Worm (Caenorhabditis elegans) whole organism, L2 larva: ENCODE data around the gene R09H10.5.

Source experiments
- C34F6.9 ChIP-seq: fragments of 150-350 bp; optimal IDR thresholded peaks from 2 replicates; lab custom pipeline; 2014; ENCODE audit warnings: missing biosample characterization, missing genetic modification characterization
- F13H6.1 ChIP-seq: sonication (generic microtip); optimal IDR thresholded peaks from 2 replicates; lab custom pipeline; 2016; ENCODE audit warnings: missing genetic modification characterization, missing compliant biosample characterization
- R02D3.7 ChIP-seq: fragments of 150-350 bp; optimal IDR thresholded peaks from 2 replicates; lab custom pipeline; 2014; ENCODE audit warnings: missing biosample characterization, missing genetic modification characterization
- ZK546.5 ChIP-seq: sonication (generic microtip); optimal IDR thresholded peaks from 2 replicates; lab custom pipeline; 2017; ENCODE audit warnings: missing biosample characterization, missing genetic modification characterization
- alr-1 ChIP-seq: fragments of 150-350 bp; optimal IDR thresholded peaks from 2 replicates; lab custom pipeline; 2014; ENCODE audit warnings: missing biosample characterization, missing genetic modification characterization
- aly-2 ChIP-seq: fragments of 150-350 bp; optimal IDR thresholded peaks from 2 replicates; lab custom pipeline; 2014; ENCODE audit warnings: missing biosample characterization, missing genetic modification characterization
- ama-1 ChIP-seq: fragments of 150-350 bp; optimal IDR thresholded peaks from 2 replicates; lab custom pipeline; 2018; ENCODE audit warnings: inconsistent platforms
- blmp-1 ChIP-seq: sonication (generic microtip); optimal IDR thresholded peaks from 2 replicates; lab custom pipeline; 2017; ENCODE audit warnings: missing genetic modification characterization, mild to moderate bottlenecking, missing compliant biosample characterization, antibody characterized with exemption, moderate library complexity; ENCODE audit not compliant: insufficient read depth
- ceh-16 ChIP-seq: fragments of 150-350 bp; optimal IDR thresholded peaks from 2 replicates; lab custom pipeline; 2014; ENCODE audit warnings: missing biosample characterization, missing genetic modification characterization
- ceh-82 ChIP-seq: fragments of 150-350 bp; optimal IDR thresholded peaks from 2 replicates; lab custom pipeline; 2014; ENCODE audit warnings: missing biosample characterization, missing genetic modification characterization
- dmd-4 ChIP-seq: sonication (generic microtip); optimal IDR thresholded peaks from 2 replicates; lab custom pipeline; 2017; ENCODE audit warnings: missing biosample characterization, missing genetic modification characterization
- egl-27 ChIP-seq: sonication (generic microtip); optimal IDR thresholded peaks from 3 replicates; lab custom pipeline; 2017; ENCODE audit warnings: missing biosample characterization, missing genetic modification reagents, missing genetic modification characterization
- elt-1 ChIP-seq: fragments of 150-350 bp; optimal IDR thresholded peaks from 2 replicates; lab custom pipeline; 2014; ENCODE audit warnings: missing biosample characterization, missing genetic modification characterization
- elt-3 ChIP-seq: sonication (generic microtip); optimal IDR thresholded peaks from 2 replicates; lab custom pipeline; 2017; ENCODE audit warnings: missing biosample characterization, missing genetic modification characterization
- fos-1 ChIP-seq: fragments of 150-350 bp; optimal IDR thresholded peaks from 2 replicates; lab custom pipeline; 2014; ENCODE audit warnings: missing biosample characterization, missing genetic modification characterization
- gmeb-1 ChIP-seq: fragments of 150-350 bp; optimal IDR thresholded peaks from 2 replicates; lab custom pipeline; 2014; ENCODE audit warnings: missing biosample characterization, missing genetic modification characterization
- lin-11 ChIP-seq: fragments of 150-350 bp; sonication (generic microtip); optimal IDR thresholded peaks from 2 replicates; lab custom pipeline; 2014; ENCODE audit warnings: missing biosample characterization, missing genetic modification characterization, inconsistent platforms, mixed read lengths
- lin-13 ChIP-seq: fragments of 150-350 bp; optimal IDR thresholded peaks from 2 replicates; lab custom pipeline; 2014; ENCODE audit warnings: missing biosample characterization, missing genetic modification reagents, missing genetic modification characterization
- lsy-2 ChIP-seq, 2 experiments: fragments of 150-350 bp in 1 of 2; sonication (generic microtip) in 1 of 2; optimal IDR thresholded peaks; 2 replicates each; lab custom pipeline; 2014 to 2017; ENCODE audit warnings: missing biosample characterization in 2 of 2, missing genetic modification characterization in 2 of 2
- mbf-1 ChIP-seq: sonication (generic microtip); optimal IDR thresholded peaks from 2 replicates; lab custom pipeline; 2017; ENCODE audit warnings: missing biosample characterization, missing genetic modification characterization
- mdl-1 ChIP-seq, 2 experiments: fragments of 150-350 bp in 1 of 2; sonication (generic microtip) in 1 of 2; optimal IDR thresholded peaks; 2 replicates each; lab custom pipeline; 2017; ENCODE audit warnings: missing biosample characterization in 2 of 2, missing genetic modification characterization in 2 of 2
- nhr-10 ChIP-seq: sonication (generic microtip); optimal IDR thresholded peaks from 2 replicates; lab custom pipeline; 2017; ENCODE audit warnings: missing biosample characterization, missing genetic modification characterization
- nhr-129 ChIP-seq: fragments of 150-350 bp; optimal IDR thresholded peaks from 2 replicates; lab custom pipeline; 2014; ENCODE audit warnings: missing biosample characterization, missing genetic modification characterization
- nhr-21 ChIP-seq: fragments of 150-350 bp; optimal IDR thresholded peaks from 2 replicates; lab custom pipeline; 2014; ENCODE audit warnings: missing biosample characterization, missing genetic modification characterization
- nhr-23 ChIP-seq: fragments of 150-350 bp; optimal IDR thresholded peaks from 2 replicates; lab custom pipeline; 2014; ENCODE audit warnings: missing biosample characterization, missing genetic modification reagents, missing genetic modification characterization
- nhr-237 ChIP-seq: fragments of 150-350 bp; optimal IDR thresholded peaks from 2 replicates; lab custom pipeline; 2014; ENCODE audit warnings: missing biosample characterization, missing genetic modification characterization
- nhr-25 ChIP-seq: fragments of 150-350 bp; sonication (generic microtip); optimal IDR thresholded peaks from 3 replicates; lab custom pipeline; 2014; ENCODE audit warnings: missing biosample characterization, missing genetic modification characterization
- nhr-6 ChIP-seq: fragments of 150-350 bp; optimal IDR thresholded peaks from 2 replicates; lab custom pipeline; 2014; ENCODE audit warnings: missing biosample characterization, missing genetic modification characterization
- nhr-77 ChIP-seq: fragments of 150-350 bp; optimal IDR thresholded peaks from 2 replicates; lab custom pipeline; 2014; ENCODE audit warnings: missing biosample characterization, missing genetic modification characterization
- sma-9 ChIP-seq, 2 experiments: fragments of 150-350 bp in 1 of 2; sonication (generic microtip) in 1 of 2; optimal IDR thresholded peaks; 2 replicates each; lab custom pipeline; 2014 to 2016; ENCODE audit warnings: missing genetic modification characterization in 2 of 2, mild to moderate bottlenecking in 1 of 2, missing biosample characterization in 1 of 2, missing compliant biosample characterization in 1 of 2, missing genetic modification reagents in 1 of 2, moderate library complexity in 1 of 2
- snpc-4 ChIP-seq: fragments of 150-350 bp; optimal IDR thresholded peaks from 2 replicates; lab custom pipeline; 2014; ENCODE audit warnings: missing biosample characterization, missing genetic modification characterization
- unc-39 ChIP-seq: fragments of 150-350 bp; optimal IDR thresholded peaks from 2 replicates; lab custom pipeline; 2014; ENCODE audit warnings: missing biosample characterization, missing genetic modification characterization
- unc-55 ChIP-seq: fragments of 150-350 bp; sonication (generic microtip); optimal IDR thresholded peaks from 3 replicates; lab custom pipeline; 2014; ENCODE audit warnings: missing biosample characterization, missing genetic modification reagents, missing genetic modification characterization
- unc-62 ChIP-seq: fragments of 150-350 bp; optimal IDR thresholded peaks from 2 replicates; lab custom pipeline; 2014; ENCODE audit warnings: missing biosample characterization, missing genetic modification reagents, missing genetic modification characterization
- ztf-11 ChIP-seq: sonication (generic microtip); optimal IDR thresholded peaks from 2 replicates; lab custom pipeline; 2017; ENCODE audit warnings: missing biosample characterization, missing genetic modification characterization
- ztf-4 ChIP-seq: fragments of 150-350 bp; optimal IDR thresholded peaks from 2 replicates; lab custom pipeline; 2014; ENCODE audit warnings: missing biosample characterization, missing genetic modification characterization

The R09H10.5 gene

DNA sequence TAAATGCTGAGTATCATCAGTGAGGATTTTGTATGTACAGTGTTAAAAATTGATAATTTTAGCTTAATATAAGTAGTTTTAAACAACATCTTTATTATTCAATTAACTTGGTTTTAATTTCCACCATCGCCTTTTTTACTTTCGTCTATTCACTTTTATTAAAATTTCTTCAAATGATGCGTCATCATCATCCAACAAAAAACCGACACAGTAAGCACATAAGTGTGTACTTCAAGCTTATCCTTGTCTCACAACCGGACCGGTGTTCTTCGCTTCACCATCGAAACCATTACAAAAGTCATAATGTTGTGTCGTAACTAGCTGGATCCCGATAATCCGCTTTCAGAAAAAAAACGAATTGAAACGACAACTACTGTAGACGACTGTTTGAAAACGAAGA is 32.1 kb downstream of the R09H10.5 start, which contains the start of gene C43F9.11:
TSS of gene C43F9.11 (plus strand) at position 301 of the 400 bp plus-strand sequence.
- TF ChIP-seq unc-39 (no peak), nhr-129 (tag; lab: Kevin White, UChicago) (no peak), ceh-16 (no peak), ama-1 (lab: Kevin White, UChicago) (no peak), alr-1 (no peak), F13H6.1 (tag; lab: Kevin White, UChicago) (no peak), ZK546.5 (tag; lab: Kevin White, UChicago) (no peak), nhr-10 (tag; lab: Kevin White, UChicago) (no peak), egl-27 (tag; lab: Kevin White, UChicago) (no peak), sma-9 (GFP tag; optimal IDR thresholded peaks at IDR 0.05; lab: Kevin White, UChicago) (no peak), sma-9 (tag; optimal IDR thresholded peaks at IDR 0.05; lab: Kevin White, UChicago) (no peak)

DNA sequence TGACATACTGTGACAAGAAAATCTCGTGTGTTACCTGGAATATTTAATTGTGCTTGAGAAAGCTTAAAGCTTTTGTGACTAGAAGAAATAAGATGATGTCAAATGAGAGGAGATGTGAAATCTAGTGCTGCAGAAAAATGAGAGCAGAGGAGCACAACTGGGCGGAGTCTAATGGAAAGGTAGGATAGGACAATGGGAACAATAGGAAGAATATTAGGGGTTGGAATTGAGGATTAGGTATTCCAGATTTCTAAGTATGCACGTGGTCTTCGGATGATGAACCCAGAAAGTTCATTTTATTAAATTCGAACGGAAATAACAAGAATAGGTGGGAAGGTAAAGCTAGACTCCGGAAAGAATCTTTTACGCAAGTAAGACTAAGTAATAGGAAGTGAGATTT is 35.1 kb downstream of the R09H10.5 start, which contains the start of gene C43F9.7:
TSS of gene C43F9.7 (minus strand) at position 101 of the 400 bp plus-strand sequence.
- TF ChIP-seq nhr-77 (tag; lab: Kevin White, UChicago) = no peak
- TF ChIP-seq nhr-21 = no peak
- TF ChIP-seq ztf-11 (tag; lab: Kevin White, UChicago) = no peak
- no peak for TF ChIP-seq snpc-4 (tag; lab: Kevin White, UChicago)
- TF ChIP-seq elt-3 = no peak
- TF ChIP-seq R02D3.7 = no peak
- no peak for TF ChIP-seq ztf-4 (tag; lab: Kevin White, UChicago)
- no peak for TF ChIP-seq lin-11 (tag; lab: Kevin White, UChicago)
- no peak for TF ChIP-seq alr-1
- TF ChIP-seq ceh-82 = no peak
- no peak for TF ChIP-seq elt-1 (tag; lab: Kevin White, UChicago)
- TF ChIP-seq ama-1 (lab: Kevin White, UChicago) = no peak
- no peak for TF ChIP-seq C34F6.9 (tag; lab: Kevin White, UChicago)
- no peak for TF ChIP-seq nhr-25 (tag; lab: Kevin White, UChicago)
- no peak for TF ChIP-seq nhr-23 (tag; lab: Kevin White, UChicago)

DNA sequence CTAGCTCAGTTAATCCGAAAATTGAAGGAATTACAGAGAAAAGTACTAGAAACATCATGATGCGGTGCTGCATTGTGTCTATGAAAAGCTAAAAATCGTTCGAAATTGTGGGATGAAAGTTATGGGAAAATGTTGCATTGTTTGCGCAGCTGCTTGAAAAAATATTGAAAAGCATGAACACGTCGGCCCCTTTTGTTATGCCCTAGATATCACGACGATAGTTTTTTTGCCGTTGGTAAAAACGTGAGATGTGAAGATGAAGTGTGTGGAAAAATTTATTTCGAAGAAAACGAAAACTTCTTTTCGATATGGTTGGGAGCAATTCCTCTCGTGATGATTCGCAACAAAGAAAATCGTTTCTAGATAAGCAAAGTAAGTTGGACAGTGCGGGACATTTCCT is 38.0 kb downstream of the R09H10.5 start, which contains the start of the genes C43F9.5 and nkb-2:
TSS of gene C43F9.5 (minus strand) at position 101 of the 400 bp plus-strand sequence.
TSS of gene nkb-2 (plus strand) at position 277 of the 400 bp plus-strand sequence.
- TF ChIP-seq elt-1 (tag; lab: Kevin White, UChicago) = no peak
- TF ChIP-seq ztf-11 (tag; lab: Kevin White, UChicago) = no peak
- no peak for TF ChIP-seq nhr-129 (tag; lab: Kevin White, UChicago)
- TF ChIP-seq egl-27 (tag; lab: Kevin White, UChicago) = no peak
- no peak for TF ChIP-seq lsy-2 (tag; optimal IDR thresholded peaks at IDR 0.05; lab: Kevin White, UChicago)
- TF ChIP-seq C34F6.9 (tag; lab: Kevin White, UChicago) = no peak
- no peak for TF ChIP-seq nhr-77 (tag; lab: Kevin White, UChicago)
- TF ChIP-seq unc-39 = no peak
- no peak for TF ChIP-seq blmp-1 (tag; lab: Kevin White, UChicago)
- TF ChIP-seq ama-1 (lab: Kevin White, UChicago) = no peak
- TF ChIP-seq fos-1 (tag; lab: Kevin White, UChicago) = no peak
- TF ChIP-seq F13H6.1 (tag; lab: Kevin White, UChicago) = no peak
- no peak for TF ChIP-seq alr-1
- TF ChIP-seq unc-62 (GFP tag; lab: Kevin White, UChicago) = no peak
- TF ChIP-seq mdl-1 (tag; optimal IDR thresholded peaks at IDR 0.05; lab: Kevin White, UChicago) = no peak
- no peak for TF ChIP-seq nhr-10 (tag; lab: Kevin White, UChicago)
- TF ChIP-seq aly-2 (tag; lab: Kevin White, UChicago) = no peak
- no peak for TF ChIP-seq gmeb-1 (tag; lab: Kevin White, UChicago)
- no peak for TF ChIP-seq dmd-4 (tag; lab: Kevin White, UChicago)

DNA sequence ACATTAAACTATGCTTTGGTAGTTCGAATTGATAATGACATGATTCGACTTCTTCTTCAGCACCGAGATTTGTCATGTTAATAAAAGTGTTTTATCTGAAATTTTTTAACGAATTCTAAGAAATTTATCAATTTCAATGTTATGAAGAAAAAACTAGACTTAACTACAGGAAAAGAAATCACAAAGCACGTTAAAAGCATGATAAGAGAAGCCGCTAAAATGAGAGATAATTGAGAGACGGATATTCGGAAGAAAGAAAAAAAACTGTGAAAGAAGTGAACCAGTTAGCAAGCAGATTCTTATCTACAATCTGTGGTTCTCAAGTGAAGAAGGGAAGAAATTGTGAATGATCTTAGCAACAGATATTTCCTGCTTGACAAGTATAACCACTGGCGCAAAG is 39.6 kb downstream of the R09H10.5 start, which contains the start of gene C43F9.4:
TSS of gene C43F9.4 (minus strand) at position 101 of the 400 bp plus-strand sequence.
- TF ChIP-seq dmd-4 (tag; lab: Kevin White, UChicago) (no peak), ceh-82 (no peak), nhr-6 (no peak), nhr-237 (tag; lab: Kevin White, UChicago) (no peak), alr-1 (no peak), nhr-77 (tag; lab: Kevin White, UChicago) (no peak), ceh-16 (no peak), snpc-4 (tag; lab: Kevin White, UChicago) (no peak), unc-55 (GFP tag; lab: Kevin White, UChicago) (no peak), nhr-23 (tag; lab: Kevin White, UChicago) (no peak), lin-13 (GFP tag; lab: Kevin White, UChicago) (no peak), mbf-1 (tag; lab: Kevin White, UChicago) (no peak)
- TF ChIP-seq, all 48 proteins: peak for 0
